Fruit fly (Drosophila melanogaster) whole organism, embryonic: ENCODE measurements around the gene CG4382.
A peak's percentile ranks its signal among the peaks of the same experiment; 100 is the strongest.

Source experiments
- Antp ChIP-seq: fragments of 200-800 bp; sonication (Bioruptor generic); optimal IDR thresholded peaks from 3 replicates; lab custom pipeline; 2016; ENCODE audit warnings: missing biosample characterization, missing genetic modification characterization
- Bdp1 ChIP-seq: fragments of 200-800 bp; sonication (Bioruptor generic); optimal IDR thresholded peaks from 3 replicates; lab custom pipeline; 2016; ENCODE audit warnings: missing biosample characterization, missing genetic modification characterization
- CG10274 ChIP-seq: fragments of 200-800 bp; sonication (Bioruptor generic); optimal IDR thresholded peaks from 3 replicates; lab custom pipeline; 2017; ENCODE audit warnings: missing biosample characterization, mild to moderate bottlenecking, missing genetic modification characterization
- CG13624 ChIP-seq: fragments of 200-800 bp; sonication (Bioruptor generic); optimal IDR thresholded peaks from 2 replicates; lab custom pipeline; 2016; ENCODE audit warnings: missing biosample characterization, missing genetic modification characterization
- CG1529 ChIP-seq: fragments of 200-800 bp; sonication (Bioruptor generic); optimal IDR thresholded peaks from 3 replicates; lab custom pipeline; 2018; ENCODE audit warnings: missing biosample characterization, missing genetic modification characterization
- CG1602 ChIP-seq: fragments of 200-800 bp; sonication (Bioruptor generic); optimal IDR thresholded peaks from 3 replicates; lab custom pipeline; 2016; ENCODE audit warnings: missing biosample characterization, missing genetic modification characterization
- CG16813 ChIP-seq: fragments of 200-800 bp; sonication (Bioruptor generic); IDR thresholded peaks from 3 replicates; pipeline ENCODE4 v1.3.6; 2022; ENCODE audit warnings: missing biosample characterization, missing genetic modification characterization; ENCODE audit not compliant: partially characterized antibody
- CG17361 ChIP-seq: fragments of 200-800 bp; sonication (Bioruptor generic); IDR thresholded peaks from 3 replicates; pipeline ENCODE4 v1.3.6; 2022; ENCODE audit warnings: missing biosample characterization, missing genetic modification characterization
- CG17612 ChIP-seq: fragments of 200-800 bp; sonication (Bioruptor generic); IDR thresholded peaks from 2 replicates; pipeline ENCODE4 v1.3.6; 2022; ENCODE audit warnings: missing biosample characterization, missing genetic modification characterization
- CG18262 ChIP-seq: fragments of 200-800 bp; optimal IDR thresholded peaks from 3 replicates; lab custom pipeline; 2019; ENCODE audit warnings: missing biosample characterization, mild to moderate bottlenecking, missing genetic modification characterization, moderate library complexity
- CG2678 ChIP-seq: fragments of 200-800 bp; sonication (Bioruptor generic); optimal IDR thresholded peaks from 3 replicates; lab custom pipeline; 2019; ENCODE audit warnings: missing biosample characterization, mild to moderate bottlenecking, missing genetic modification characterization, moderate library complexity
- CG30431 ChIP-seq: fragments of 200-800 bp; sonication (Bioruptor generic); optimal IDR thresholded peaks from 2 replicates; lab custom pipeline; 2017; ENCODE audit warnings: missing biosample characterization, missing genetic modification characterization
- CG3281 ChIP-seq: fragments of 200-800 bp; sonication (Bioruptor generic); optimal IDR thresholded peaks from 3 replicates; lab custom pipeline; 2017; ENCODE audit warnings: missing biosample characterization, mild to moderate bottlenecking, missing genetic modification characterization
- CG6689 ChIP-seq: fragments of 200-800 bp; sonication (Bioruptor generic); IDR thresholded peaks from 2 replicates; pipeline ENCODE4 v1.3.6; 2022; ENCODE audit warnings: missing biosample characterization, missing genetic modification characterization
- CG8388 ChIP-seq: fragments of 200-800 bp; sonication (Bioruptor generic); optimal IDR thresholded peaks from 2 replicates; lab custom pipeline; 2019; ENCODE audit warnings: missing biosample characterization, mild to moderate bottlenecking, missing genetic modification characterization, moderate library complexity
- CG8944 ChIP-seq: fragments of 200-800 bp; sonication (Bioruptor generic); optimal IDR thresholded peaks from 3 replicates; lab custom pipeline; 2016; ENCODE audit warnings: missing biosample characterization, missing genetic modification characterization
- Doc2 ChIP-seq: fragments of 200-800 bp; sonication (Bioruptor generic); IDR thresholded peaks from 2 replicates; pipeline ENCODE4 v1.3.6; 2022; ENCODE audit warnings: missing biosample characterization, missing genetic modification characterization
- Drgx ChIP-seq: fragments of 200-800 bp; sonication (Bioruptor generic); IDR thresholded peaks from 2 replicates; pipeline ENCODE4 v1.3.6; 2022; ENCODE audit warnings: missing biosample characterization, missing genetic modification characterization
- Eip74EF ChIP-seq, 2 experiments: fragments of 200-800 bp in 1 of 2; fragments of >200 bp in 1 of 2; sonication (Bioruptor generic) in 1 of 2; optimal IDR thresholded peaks; 2 replicates each; lab custom pipeline; 2017 to 2019; ENCODE audit warnings: missing biosample characterization in 2 of 2, missing genetic modification characterization in 2 of 2, mild to moderate bottlenecking in 1 of 2, moderate library complexity in 1 of 2
- Ets97D ChIP-seq: fragments of 200-800 bp; sonication (Bioruptor generic); optimal IDR thresholded peaks from 3 replicates; lab custom pipeline; 2016; ENCODE audit warnings: missing biosample characterization, missing genetic modification characterization
- Lim3 ChIP-seq: fragments of 200-800 bp; sonication (Bioruptor generic); IDR thresholded peaks from 2 replicates; pipeline ENCODE4 v1.3.6; 2022; ENCODE audit warnings: missing biosample characterization, missing genetic modification characterization
- Med ChIP-seq: fragments of 200-800 bp; sonication (Bioruptor generic); peaks from one replicate; lab custom pipeline; 2016; ENCODE audit warnings: missing biosample characterization, missing genetic modification characterization, mild to moderate bottlenecking, inconsistent platforms, moderate library complexity
- Mrtf ChIP-seq: fragments of 200-800 bp; sonication (Bioruptor generic); IDR thresholded peaks from 3 replicates; pipeline ENCODE4 v1.3.6; 2022; ENCODE audit warnings: missing biosample characterization, missing genetic modification characterization
- NC2α ChIP-seq: fragments of 200-800 bp; sonication (Bioruptor generic); optimal IDR thresholded peaks from 2 replicates; lab custom pipeline; 2016; ENCODE audit warnings: missing biosample characterization, missing genetic modification characterization
- NFAT ChIP-seq: fragments of 200-800 bp; sonication (Bioruptor generic); IDR thresholded peaks from 2 replicates; pipeline ENCODE4 v1.3.6; 2022; ENCODE audit warnings: missing biosample characterization, missing genetic modification characterization
- Oli ChIP-seq: fragments of 200-800 bp; sonication (Bioruptor generic); optimal IDR thresholded peaks from 2 replicates; lab custom pipeline; 2018; ENCODE audit warnings: missing biosample characterization, mild to moderate bottlenecking, missing genetic modification characterization, moderate library complexity
- Opbp ChIP-seq: fragments of 200-800 bp; sonication (Bioruptor generic); IDR thresholded peaks from 3 replicates; pipeline ENCODE4 v1.3.6; 2022; ENCODE audit warnings: missing biosample characterization, missing genetic modification characterization; ENCODE audit not compliant: partially characterized antibody
- Optix ChIP-seq: fragments of 200-800 bp; sonication (Bioruptor generic); IDR thresholded peaks from 3 replicates; pipeline ENCODE4 v1.3.6; 2022; ENCODE audit warnings: missing biosample characterization, missing genetic modification characterization
- Tbp ChIP-seq: fragments of >200 bp; optimal IDR thresholded peaks from 2 replicates; lab custom pipeline; 2018; ENCODE audit warnings: missing biosample characterization, missing genetic modification characterization
- Trl ChIP-seq, 3 experiments: fragments of >200 bp in 2 of 3; fragments of 200-800 bp in 1 of 3; sonication (Bioruptor generic) in 1 of 3; optimal IDR thresholded peaks; 2 replicates in 1 of 3; 3 replicates in 2 of 3; lab custom pipeline; 2016 to 2017; ENCODE audit warnings: missing biosample characterization in 1 of 3, missing genetic modification characterization in 1 of 3
- ase ChIP-seq: fragments of 200-800 bp; sonication (Bioruptor generic); IDR thresholded peaks from 3 replicates; pipeline ENCODE4 v1.3.6; 2022; ENCODE audit warnings: missing biosample characterization, missing genetic modification characterization
- bbx ChIP-seq: fragments of 200-800 bp; sonication (Bioruptor generic); IDR thresholded peaks from 2 replicates; pipeline ENCODE4 v1.3.6; 2022; ENCODE audit warnings: missing biosample characterization, missing genetic modification characterization; ENCODE audit not compliant: partially characterized antibody
- cato ChIP-seq: fragments of 200-800 bp; sonication (Bioruptor generic); optimal IDR thresholded peaks from 2 replicates; lab custom pipeline; 2016; ENCODE audit warnings: missing biosample characterization, missing genetic modification characterization, borderline replicate concordance
- crp ChIP-seq, 2 experiments: fragments of 200-800 bp; sonication (Bioruptor generic); optimal IDR thresholded peaks; 2 replicates in 1 of 2; 3 replicates in 1 of 2; lab custom pipeline; 2017; ENCODE audit warnings: missing biosample characterization in 2 of 2, missing genetic modification characterization in 2 of 2, mild to moderate bottlenecking in 1 of 2, moderate library complexity in 1 of 2
- gfzf ChIP-seq: fragments of 200-800 bp; sonication (Bioruptor generic); optimal IDR thresholded peaks from 2 replicates; lab custom pipeline; 2016; ENCODE audit warnings: missing biosample characterization, mild to moderate bottlenecking, missing genetic modification characterization, moderate library complexity
- hbn ChIP-seq: fragments of 200-800 bp; sonication (Bioruptor generic); IDR thresholded peaks from 2 replicates; pipeline ENCODE4 v1.3.6; 2022; ENCODE audit warnings: missing biosample characterization, missing genetic modification characterization; ENCODE audit not compliant: partially characterized antibody
- jing ChIP-seq: fragments of 200-800 bp; sonication (Bioruptor generic); optimal IDR thresholded peaks from 2 replicates; lab custom pipeline; 2018; ENCODE audit warnings: missing biosample characterization, mild to moderate bottlenecking, missing genetic modification characterization
- nom ChIP-seq: fragments of 200-800 bp; sonication (Bioruptor generic); optimal IDR thresholded peaks from 2 replicates; lab custom pipeline; 2017; ENCODE audit warnings: missing biosample characterization, missing genetic modification characterization, mild to moderate bottlenecking, moderate library complexity, missing genetic modification reagents
- rib ChIP-seq: fragments of 200-800 bp; sonication (Bioruptor generic); IDR thresholded peaks from 2 replicates; pipeline ENCODE4 v1.3.6; 2022; ENCODE audit warnings: missing biosample characterization, missing genetic modification characterization
- row ChIP-seq: fragments of 200-800 bp; sonication (Bioruptor generic); IDR thresholded peaks from 3 replicates; pipeline ENCODE4 v1.3.6; 2022; ENCODE audit warnings: missing biosample characterization, missing genetic modification characterization
- sc ChIP-seq, 3 experiments: fragments of >200 bp in 2 of 3; fragments of 200-800 bp in 1 of 3; sonication (Bioruptor generic) in 1 of 3; optimal IDR thresholded peaks; 2 replicates in 2 of 3; 3 replicates in 1 of 3; lab custom pipeline; 2017; ENCODE audit warnings: mild to moderate bottlenecking in 1 of 3, missing biosample characterization in 1 of 3, missing genetic modification characterization in 1 of 3, missing genetic modification reagents in 1 of 3
- scrt ChIP-seq: fragments of 200-800 bp; sonication (Bioruptor generic); optimal IDR thresholded peaks from 2 replicates; lab custom pipeline; 2018; ENCODE audit warnings: missing biosample characterization, mild to moderate bottlenecking, missing genetic modification characterization, moderate library complexity
- sisA ChIP-seq: fragments of 200-800 bp; sonication (Bioruptor generic); IDR thresholded peaks from 2 replicates; pipeline ENCODE4 v1.3.6; 2022; ENCODE audit warnings: missing biosample characterization, missing genetic modification characterization
- sug ChIP-seq: fragments of 200-800 bp; optimal IDR thresholded peaks from 2 replicates; lab custom pipeline; 2019; ENCODE audit warnings: missing biosample characterization, mild to moderate bottlenecking, missing genetic modification characterization, moderate library complexity
- toy ChIP-seq: fragments of 200-800 bp; sonication (Bioruptor generic); IDR thresholded peaks from 2 replicates; pipeline ENCODE4 v1.3.6; 2022; ENCODE audit warnings: missing biosample characterization, missing genetic modification characterization
- vfl ChIP-seq: fragments of 200-800 bp; sonication (Bioruptor generic); optimal IDR thresholded peaks from 2 replicates; lab custom pipeline; 2016; ENCODE audit warnings: missing biosample characterization, missing genetic modification characterization
- wdn ChIP-seq: fragments of 200-800 bp; sonication (Bioruptor generic); IDR thresholded peaks from 2 replicates; pipeline ENCODE4 v1.3.6; 2022; ENCODE audit warnings: missing biosample characterization, missing genetic modification characterization

The CG4382 gene

DNA sequence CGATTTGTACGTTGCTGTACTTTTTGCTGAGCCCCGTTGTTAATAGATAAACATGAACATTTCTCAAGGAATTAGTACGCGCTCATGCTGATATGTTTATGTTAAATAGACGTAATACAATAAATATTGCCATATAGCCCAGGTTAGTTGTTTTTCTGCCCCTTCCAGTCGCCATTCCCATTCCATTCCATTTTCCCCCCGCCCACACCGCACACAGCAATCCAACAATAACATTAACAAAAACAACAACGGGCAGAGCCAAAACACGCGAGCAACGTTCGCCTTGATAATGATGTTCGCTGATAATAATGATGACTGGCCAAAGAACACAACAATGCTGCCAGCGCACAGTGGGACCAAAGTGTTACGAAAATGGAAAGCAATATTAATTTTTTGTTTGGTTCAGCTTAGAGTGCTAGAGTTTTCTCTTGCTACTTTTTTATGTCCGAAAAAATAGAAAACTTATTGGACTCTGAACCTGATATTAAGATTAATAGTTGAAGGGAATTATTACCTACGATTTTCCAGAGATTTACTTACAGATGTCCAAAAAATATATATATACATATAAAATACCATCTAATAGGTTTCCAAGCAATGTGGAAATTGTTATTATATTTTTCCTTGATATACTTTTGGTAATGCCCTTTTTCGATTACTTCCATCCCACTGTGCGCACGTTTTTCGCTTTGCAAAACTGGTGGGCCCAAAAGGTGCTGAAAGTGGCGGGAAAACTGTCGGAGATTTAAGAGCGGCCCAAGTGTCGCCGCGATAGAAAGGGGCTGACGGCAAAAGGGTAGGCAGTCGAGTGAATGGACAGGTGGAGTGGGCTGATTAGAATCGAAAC, 30.9 kb downstream of the CG4382 start (continued):
- TF ChIP-seq Oli (tag; lab: Kevin White, UChicago) (peak; percentile 98), CG2678 (peak; percentile 99), jing (GFP tag; lab: Kevin White, UChicago) (peak; percentile 81), sc (optimal IDR thresholded peaks at IDR 0.05; lab: Kevin White, UChicago) (no peak), sc (GFP tag; optimal IDR thresholded peaks at IDR 0.05; lab: Kevin White, UChicago) (peak; percentile 95), toy (GFP tag; lab: Robert Waterston, UW) (peak; percentile 72), Ets97D (GFP tag; lab: Kevin White, UChicago) (peak; percentile 76), CG8388 (GFP tag; lab: Kevin White, UChicago) (peak; percentile 93), Trl (optimal IDR thresholded peaks at IDR 0.05; lab: Kevin White, UChicago) (no peak), Trl (GFP tag; optimal IDR thresholded peaks at IDR 0.05; lab: Kevin White, UChicago) (peak; percentile 81), NFAT (GFP tag; lab: Robert Waterston, UW) (peak; percentile 69), CG18262 (tag; lab: Kevin White, UChicago) (peak; percentile 98), CG3281 (GFP tag; lab: Kevin White, UChicago) (peak; percentile 98), Optix (no peak), CG10274 (GFP tag; lab: Kevin White, UChicago) (peak; percentile 92), row (GFP tag; lab: Robert Waterston, UW) (peak; percentile 94), Eip74EF (GFP tag; optimal IDR thresholded peaks at IDR 0.05; lab: Kevin White, UChicago) (peak in 1 of 2 experiments; percentile 95), cato (GFP tag; lab: Kevin White, UChicago) (peak; percentile 86), sisA (GFP tag; lab: Robert Waterston, UW) (peak; percentile 83), CG17361 (GFP tag; lab: Robert Waterston, UW) (peak; percentile 99), nom (GFP tag; lab: Kevin White, UChicago) (peak; percentile 94), crp (GFP tag; optimal IDR thresholded peaks at IDR 0.05; lab: Kevin White, UChicago) (peak; percentile 9 to 64), CG17612 (peak; percentile 71; the same call in 1 of the 2 replicates), sug (tag; lab: Kevin White, UChicago) (peak; percentile 94), Mrtf (GFP tag; lab: Robert Waterston, UW) (peak; percentile 89), CG1529 (peak; percentile 91), CG8944 (GFP tag; lab: Kevin White, UChicago) (peak; percentile 73), Opbp (GFP tag; lab: Robert Waterston, UW) (no peak), CG30431 (GFP tag; lab: Kevin White, UChicago) (peak; percentile 91), NC2α (GFP tag; lab: Kevin White, UChicago) (peak; percentile 50), CG13624 (GFP tag; lab: Kevin White, UChicago) (peak; percentile 89), wdn (GFP tag; lab: Robert Waterston, UW) (no peak; the same call in 1 of the 2 replicates), Antp (GFP tag; lab: Kevin White, UChicago) (peak; percentile 80), Doc2 (GFP tag; lab: Robert Waterston, UW) (peak; percentile 52; the same call in 1 of the 2 replicates), Med (GFP tag; lab: Kevin White, UChicago) (peak; percentile 96), ase (GFP tag; lab: Robert Waterston, UW) (peak; percentile 86), vfl (GFP tag; lab: Kevin White, UChicago) (peak; percentile 92), CG16813 (GFP tag; lab: Robert Waterston, UW) (peak; percentile 43; the same call in 2 of the 3 replicates), bbx (peak; percentile 41; the same call in 1 of the 2 replicates), CG6689 (GFP tag; lab: Robert Waterston, UW) (peak; percentile 95), CG1602 (GFP tag; lab: Kevin White, UChicago) (peak; percentile 91), Drgx (GFP tag; lab: Robert Waterston, UW) (peak; percentile 92), Lim3 (GFP tag; lab: Robert Waterston, UW) (peak; percentile 44; the same call in 1 of the 2 replicates), gfzf (GFP tag; lab: Kevin White, UChicago) (no peak), Bdp1 (GFP tag; lab: Kevin White, UChicago) (peak; percentile 78), rib (GFP tag; lab: Robert Waterston, UW) (0 out of 2 replicates have a peak, but pooled peaks have one; percentile 78), hbn (GFP tag; lab: Robert Waterston, UW) (no peak), scrt (GFP tag; lab: Kevin White, UChicago) (peak; percentile 92), Tbp (GFP tag; lab: Kevin White, UChicago) (no peak)
